Comparison of ENCODE assay signal across 4 fruit fly cellular contexts in the genomic region with DNA sequence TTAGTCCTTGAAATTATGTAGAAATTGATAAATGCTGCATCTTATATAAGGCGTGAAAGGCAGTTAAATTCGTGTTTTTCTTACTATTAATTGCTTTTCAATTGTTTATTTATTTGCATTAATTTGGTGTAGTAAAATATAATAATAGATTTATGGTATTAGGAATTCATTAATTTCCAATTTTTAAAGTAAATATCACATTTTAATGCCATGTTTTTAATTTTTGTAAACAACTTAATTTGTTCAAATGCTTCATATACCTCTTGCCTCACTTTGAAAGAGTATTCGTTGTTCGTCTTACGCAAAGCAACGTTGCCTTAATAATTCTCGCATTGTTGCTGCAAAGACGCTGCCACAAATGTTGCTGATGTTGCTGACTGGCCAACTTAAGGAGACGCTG.
TF ChIP-seq lines count a peak whose summit lies in the region.

No protein-coding gene starts in this region.

- TF ChIP-seq CTCF in whole organism, embryonic (GFP tag; optimal IDR thresholded peaks at IDR 0.05; lab: Kevin White, UChicago), result no peak

TF ChIP-seq in whole organism, embryonic, 481 proteins besides CTCF, POLR2A, EP300 and RAD21:
- TF ChIP-seq ems (GFP tag; optimal IDR thresholded peaks at IDR 0.05; lab: Kevin White, UChicago) (no peak), D19A (tag; optimal IDR thresholded peaks at IDR 0.05; lab: Kevin White, UChicago) (peak; percentile 82)
TF ChIP-seq in whole organism, embryonic: peak in this region for 1.

TF ChIP-seq in whole organism, prepupa, 60 proteins besides CTCF, POLR2A, EP300 and RAD21 (continues in another document):
- TF ChIP-seq esn (GFP tag; optimal IDR thresholded peaks at IDR 0.05; lab: Kevin White, UChicago), result peak; percentile 26
- TF ChIP-seq CG10631 (GFP tag; optimal IDR thresholded peaks at IDR 0.05; lab: Kevin White, UChicago), result peak; percentile 55
- no peak for TF ChIP-seq Blimp-1 (GFP tag; optimal IDR thresholded peaks at IDR 0.05; lab: Kevin White, UChicago)
- TF ChIP-seq CG15336 (GFP tag; IDR thresholded peaks at IDR 0.05; lab: Robert Waterston, UW), result no peak
- TF ChIP-seq pdm3 (GFP tag; optimal IDR thresholded peaks at IDR 0.05; lab: Kevin White, UChicago), result peak; percentile 36
- TF ChIP-seq CG31627 (GFP tag; optimal IDR thresholded peaks at IDR 0.05; lab: Kevin White, UChicago), result no peak
- no peak for TF ChIP-seq CG8119 (GFP tag; IDR thresholded peaks at IDR 0.05; lab: Robert Waterston, UW)
- TF ChIP-seq CG8632 (GFP tag; optimal IDR thresholded peaks at IDR 0.05; lab: Kevin White, UChicago), result peak; percentile 10
- peak; percentile 33 for TF ChIP-seq CG32006 (GFP tag; optimal IDR thresholded peaks at IDR 0.05; lab: Kevin White, UChicago)
- peak; percentile 14 for TF ChIP-seq CG3919 (GFP tag; optimal IDR thresholded peaks at IDR 0.05; lab: Kevin White, UChicago)
- TF ChIP-seq Smox (GFP tag; optimal IDR thresholded peaks at IDR 0.05; lab: Kevin White, UChicago), result no peak
- peak; percentile 50 for TF ChIP-seq CG10669 (GFP tag; optimal IDR thresholded peaks at IDR 0.05; lab: Kevin White, UChicago)
- peak; percentile 49 for TF ChIP-seq CG6808 (GFP tag; optimal IDR thresholded peaks at IDR 0.05; lab: Kevin White, UChicago)
- TF ChIP-seq CG3032 (tag; optimal IDR thresholded peaks at IDR 0.05; lab: Kevin White, UChicago), result peak; percentile 57
- peak; percentile 14 for TF ChIP-seq OdsH (GFP tag; optimal IDR thresholded peaks at IDR 0.05; lab: Kevin White, UChicago)
- peak; percentile 32 for TF ChIP-seq Sox14 (GFP tag; optimal IDR thresholded peaks at IDR 0.05; lab: Kevin White, UChicago)
- peak; percentile 79 for TF ChIP-seq Eip78C (GFP tag; lab: Kevin White, UChicago)
- peak; percentile 56 for TF ChIP-seq Ets96B (tag; optimal IDR thresholded peaks at IDR 0.05; lab: Kevin White, UChicago)
- TF ChIP-seq topi (GFP tag; optimal IDR thresholded peaks at IDR 0.05; lab: Kevin White, UChicago), result peak; percentile 4
- no peak for TF ChIP-seq Eip93F (GFP tag; optimal IDR thresholded peaks at IDR 0.05; lab: Kevin White, UChicago)
- peak; percentile 48 for TF ChIP-seq spab (GFP tag; optimal IDR thresholded peaks at IDR 0.05; lab: Kevin White, UChicago)
- peak; percentile 36 for TF ChIP-seq acj6 (GFP tag; optimal IDR thresholded peaks at IDR 0.05; lab: Kevin White, UChicago)
- peak; percentile 20 for TF ChIP-seq lz (GFP tag; optimal IDR thresholded peaks at IDR 0.05; lab: Kevin White, UChicago)
- peak; percentile 65 for TF ChIP-seq svp (GFP tag; lab: Kevin White, UChicago)
- no peak for TF ChIP-seq CG6163 (GFP tag; IDR thresholded peaks at IDR 0.05; lab: Robert Waterston, UW)
- TF ChIP-seq CG4318 (GFP tag; optimal IDR thresholded peaks at IDR 0.05; lab: Kevin White, UChicago), result no peak
- TF ChIP-seq CG34406 (GFP tag; optimal IDR thresholded peaks at IDR 0.05; lab: Kevin White, UChicago), result peak; percentile 26
- TF ChIP-seq Hr4 (GFP tag; optimal IDR thresholded peaks at IDR 0.05; lab: Kevin White, UChicago), result peak; percentile 14
- no peak for TF ChIP-seq CG16779 (tag; optimal IDR thresholded peaks at IDR 0.05; lab: Kevin White, UChicago)

TF ChIP-seq in whole organism, pupa, 21 proteins besides CTCF, POLR2A, EP300 and RAD21:
- peak; percentile 77 for TF ChIP-seq CG8159 (tag; optimal IDR thresholded peaks at IDR 0.05; lab: Kevin White, UChicago)
- TF ChIP-seq Snoo (tag; optimal IDR thresholded peaks at IDR 0.05; lab: Kevin White, UChicago), result no peak
- no peak for TF ChIP-seq CG10348 (GFP tag; IDR thresholded peaks at IDR 0.05; lab: Robert Waterston, UW)
- TF ChIP-seq CG15710 (tag; optimal IDR thresholded peaks at IDR 0.05; lab: Kevin White, UChicago), result peak; percentile 62
- no peak for TF ChIP-seq CG12605 (GFP tag; IDR thresholded peaks at IDR 0.05; lab: Robert Waterston, UW)
- TF ChIP-seq CG8301 (tag; optimal IDR thresholded peaks at IDR 0.05; lab: Kevin White, UChicago), result peak; percentile 46
- peak; percentile 44 for TF ChIP-seq CG17806 (tag; optimal IDR thresholded peaks at IDR 0.05; lab: Kevin White, UChicago)
- TF ChIP-seq CG34367 (tag; optimal IDR thresholded peaks at IDR 0.05; lab: Kevin White, UChicago), result peak; percentile 53
- peak; percentile 65 for TF ChIP-seq CG9948 (tag; optimal IDR thresholded peaks at IDR 0.05; lab: Kevin White, UChicago)
- TF ChIP-seq Pif1B (GFP tag; optimal IDR thresholded peaks at IDR 0.05; lab: Kevin White, UChicago), result no peak
- peak; percentile 70 for TF ChIP-seq CG14655 (GFP tag; optimal IDR thresholded peaks at IDR 0.05; lab: Kevin White, UChicago)
- TF ChIP-seq D1 (tag; optimal IDR thresholded peaks at IDR 0.05; lab: Kevin White, UChicago), result peak; percentile 33

TF ChIP-seq in whole organism, wandering third instar larva, 38 proteins besides CTCF, POLR2A, EP300 and RAD21:
- peak; percentile 35 for TF ChIP-seq Sp1 (GFP tag; optimal IDR thresholded peaks at IDR 0.05; lab: Kevin White, UChicago)
- no peak for TF ChIP-seq ey (GFP tag; optimal IDR thresholded peaks at IDR 0.05; lab: Kevin White, UChicago)
- peak; percentile 9 for TF ChIP-seq OdsH (GFP tag; optimal IDR thresholded peaks at IDR 0.05; lab: Kevin White, UChicago)
- no peak for TF ChIP-seq jim (GFP tag; optimal IDR thresholded peaks at IDR 0.05; lab: Kevin White, UChicago)
- no peak for TF ChIP-seq Hr78 (GFP tag; optimal IDR thresholded peaks at IDR 0.05; lab: Kevin White, UChicago)
- TF ChIP-seq Mio (GFP tag; optimal IDR thresholded peaks at IDR 0.05; lab: Kevin White, UChicago), result no peak
- TF ChIP-seq N (GFP tag; optimal IDR thresholded peaks at IDR 0.05; lab: Kevin White, UChicago), result no peak
- peak; percentile 21 for TF ChIP-seq woc (GFP tag; optimal IDR thresholded peaks at IDR 0.05; lab: Kevin White, UChicago)
- no peak for TF ChIP-seq Abd-B (GFP tag; optimal IDR thresholded peaks at IDR 0.05; lab: Kevin White, UChicago)
- no peak for TF ChIP-seq Myc (optimal IDR thresholded peaks at IDR 0.05; lab: Kevin White, UChicago)
- TF ChIP-seq usp (GFP tag; optimal IDR thresholded peaks at IDR 0.05; lab: Kevin White, UChicago), result no peak
- TF ChIP-seq dsf (GFP tag; optimal IDR thresholded peaks at IDR 0.05; lab: Kevin White, UChicago; ENCODE audit: borderline replicate concordance), result no peak
- TF ChIP-seq fru (GFP tag; optimal IDR thresholded peaks at IDR 0.05; lab: Kevin White, UChicago), result peak; percentile 8
- no peak for TF ChIP-seq dl (GFP tag; optimal IDR thresholded peaks at IDR 0.05; lab: Kevin White, UChicago; ENCODE audit: insufficient read depth in 1 of 2, partially characterized antibody in 2 of 2)
- TF ChIP-seq dmrt93B (GFP tag; optimal IDR thresholded peaks at IDR 0.05; lab: Kevin White, UChicago), result no peak
